Fruit fly (Drosophila melanogaster): ENCODE measurements around the gene Acbp5.

Acbp5 gene

dm6 chr3L:8834486-8834885 lies 46.1 kb upstream of the Acbp5 start:
- no peak for TF ChIP-seq gcm (GFP tag; optimal IDR thresholded peaks at IDR 0.05)
- TF ChIP-seq oc (tag; optimal IDR thresholded peaks at IDR 0.05) = peak; percentile 40
- peak; percentile 30 for TF ChIP-seq MTF-1 (GFP tag; optimal IDR thresholded peaks at IDR 0.05; ENCODE audit: borderline replicate concordance)
- peak; percentile 10 for TF ChIP-seq gem (tag; optimal IDR thresholded peaks at IDR 0.05)
- TF ChIP-seq fd102C (GFP tag; optimal IDR thresholded peaks at IDR 0.05) = peak; percentile 71
- no peak for TF ChIP-seq CG4404 (GFP tag; IDR thresholded peaks at IDR 0.05)
- no peak for TF ChIP-seq lov (optimal IDR thresholded peaks at IDR 0.05)
- TF ChIP-seq lov (GFP tag; IDR thresholded peaks at IDR 0.05) = no peak
- no peak for TF ChIP-seq Side (GFP tag; optimal IDR thresholded peaks at IDR 0.05)
- TF ChIP-seq zen2 (GFP tag; IDR thresholded peaks at IDR 0.05; ENCODE audit: partially characterized antibody) = no peak
- TF ChIP-seq CG9727 (GFP tag; optimal IDR thresholded peaks at IDR 0.05) = peak; percentile 59
- TF ChIP-seq CG15696 (tag; optimal IDR thresholded peaks at IDR 0.05) = peak; percentile 49
- TF ChIP-seq salm (tag; optimal IDR thresholded peaks at IDR 0.05) = no peak
- 0 out of 3 replicates have a peak, but pooled peaks have one; percentile 10 for TF ChIP-seq CG17361 (GFP tag; IDR thresholded peaks at IDR 0.05)
- TF ChIP-seq HLH3B (GFP tag; IDR thresholded peaks at IDR 0.05) = 0 out of 2 replicates have a peak, but pooled peaks have one; percentile 6
- 0 out of 3 replicates have a peak, but pooled peaks have one; percentile 6 for TF ChIP-seq otp (GFP tag; IDR thresholded peaks at IDR 0.05)
- peak; percentile 49 for TF ChIP-seq Med (GFP tag)
- TF ChIP-seq NK7.1 (GFP tag; optimal IDR thresholded peaks at IDR 0.05) = peak; percentile 8
- no peak for TF ChIP-seq dati (GFP tag; IDR thresholded peaks at IDR 0.05)
- TF ChIP-seq sens (GFP tag) = peak; percentile 37
- TF ChIP-seq CG7556 (GFP tag; optimal IDR thresholded peaks at IDR 0.05) = peak; percentile 3

dm6 chr3L:8833467-8833802 lies 45.1 kb upstream of the Acbp5 start:
- no peak for TF ChIP-seq fd64A (GFP tag; optimal IDR thresholded peaks at IDR 0.05)
- no peak for TF ChIP-seq CG17385 (GFP tag; optimal IDR thresholded peaks at IDR 0.05)
- TF ChIP-seq CG17912 (GFP tag; optimal IDR thresholded peaks at IDR 0.05) = no peak
- no peak for TF ChIP-seq CG14965 (GFP tag; optimal IDR thresholded peaks at IDR 0.05; ENCODE audit: borderline replicate concordance)
- TF ChIP-seq Oli (tag; optimal IDR thresholded peaks at IDR 0.05) = no peak
- TF ChIP-seq CG13894 (tag; optimal IDR thresholded peaks at IDR 0.05) = peak; percentile 28
- TF ChIP-seq chinmo (GFP tag; IDR thresholded peaks at IDR 0.05; ENCODE audit: partially characterized antibody) = 0 out of 4 replicates have a peak, but pooled peaks have one; percentile 67
- TF ChIP-seq scrt (GFP tag; optimal IDR thresholded peaks at IDR 0.05) = no peak
- TF ChIP-seq Tbp (GFP tag; optimal IDR thresholded peaks at IDR 0.05) = no peak
- TF ChIP-seq CG8924 (tag; optimal IDR thresholded peaks at IDR 0.05) = no peak
- TF ChIP-seq inv (GFP tag; IDR thresholded peaks at IDR 0.05; ENCODE audit: partially characterized antibody) = no peak
- peak; percentile 36 for TF ChIP-seq cg (GFP tag; optimal IDR thresholded peaks at IDR 0.05)
- peak; percentile 1 for TF ChIP-seq sens (GFP tag)
- no peak for TF ChIP-seq CG6791 (GFP tag; IDR thresholded peaks at IDR 0.05; ENCODE audit: partially characterized antibody)
- no peak for TF ChIP-seq shn (GFP tag; optimal IDR thresholded peaks at IDR 0.05)
- no peak for TF ChIP-seq CG11560 (tag; IDR thresholded peaks at IDR 0.05)
- no peak for TF ChIP-seq CG6272 (GFP tag; IDR thresholded peaks at IDR 0.05)
- TF ChIP-seq CG6254 (GFP tag; optimal IDR thresholded peaks at IDR 0.05) = no peak
- TF ChIP-seq gce (GFP tag; IDR thresholded peaks at IDR 0.05) = no peak
- TF ChIP-seq grn (GFP tag; optimal IDR thresholded peaks at IDR 0.05) = peak; percentile 28
- no peak for TF ChIP-seq Med (GFP tag)
- no peak for TF ChIP-seq cato (GFP tag; optimal IDR thresholded peaks at IDR 0.05; ENCODE audit: borderline replicate concordance)
- no peak for TF ChIP-seq psq (GFP tag; optimal IDR thresholded peaks at IDR 0.05)
- no peak for TF ChIP-seq CG7928 (GFP tag; optimal IDR thresholded peaks at IDR 0.05)
- TF ChIP-seq Dip2 (GFP tag; IDR thresholded peaks at IDR 0.05) = no peak
- no peak for TF ChIP-seq hbn (GFP tag; IDR thresholded peaks at IDR 0.05; ENCODE audit: partially characterized antibody)
- no peak for TF ChIP-seq Opbp (GFP tag; IDR thresholded peaks at IDR 0.05; ENCODE audit: partially characterized antibody)
- no peak for TF ChIP-seq CG4617 (GFP tag; optimal IDR thresholded peaks at IDR 0.05; ENCODE audit: borderline replicate concordance)
- TF ChIP-seq HLHmδ (GFP tag; optimal IDR thresholded peaks at IDR 0.05) = no peak
- no peak for TF ChIP-seq Aef1 (GFP tag; IDR thresholded peaks at IDR 0.05)
- no peak for TF ChIP-seq CG31224 (GFP tag; IDR thresholded peaks at IDR 0.05)
- no peak for TF ChIP-seq CG13775 (GFP tag; optimal IDR thresholded peaks at IDR 0.05)

All from whole organism, embryonic.